Fruit fly (Drosophila melanogaster) whole organism, prepupa: ENCODE results near the gene CG10802.

Experiments
- Blimp-1 ChIP-seq: fragments of 200-800 bp; sonication (Bioruptor generic); optimal IDR thresholded peaks from 3 replicates; lab custom pipeline; 2017; ENCODE audit warnings: missing biosample characterization, missing genetic modification characterization, mild to moderate bottlenecking, moderate library complexity, missing genetic modification reagents
- CG10631 ChIP-seq: fragments of 200-800 bp; sonication (Bioruptor generic); optimal IDR thresholded peaks from 2 replicates; lab custom pipeline; 2016; ENCODE audit warnings: missing biosample characterization, missing genetic modification characterization
- CG10669 ChIP-seq: fragments of 200-800 bp; sonication (Bioruptor generic); optimal IDR thresholded peaks from 3 replicates; lab custom pipeline; 2018; ENCODE audit warnings: missing biosample characterization, mild to moderate bottlenecking, missing genetic modification characterization, moderate library complexity
- CG11294 ChIP-seq: fragments of 200-800 bp; sonication (Bioruptor generic); IDR thresholded peaks from 2 replicates; pipeline ENCODE4 v1.3.6; 2022; ENCODE audit warnings: missing biosample characterization, missing genetic modification characterization
- CG15336 ChIP-seq: fragments of 200-800 bp; sonication (Bioruptor generic); IDR thresholded peaks from 2 replicates; pipeline ENCODE4 v1.3.6; 2022; ENCODE audit warnings: missing biosample characterization, missing genetic modification characterization
- CG1621 ChIP-seq: fragments of 200-800 bp; sonication (Bioruptor generic); optimal IDR thresholded peaks from 3 replicates; lab custom pipeline; 2018; ENCODE audit warnings: missing biosample characterization, mild to moderate bottlenecking, missing genetic modification characterization
- CG16779 ChIP-seq: fragments of 200-800 bp; sonication (Bioruptor generic); optimal IDR thresholded peaks from 3 replicates; lab custom pipeline; 2017; ENCODE audit warnings: missing biosample characterization, mild to moderate bottlenecking, missing genetic modification characterization
- CG3032 ChIP-seq: fragments of 200-800 bp; optimal IDR thresholded peaks from 2 replicates; lab custom pipeline; 2019; ENCODE audit warnings: missing biosample characterization, mild to moderate bottlenecking, missing genetic modification characterization, moderate library complexity
- CG31627 ChIP-seq: fragments of 200-800 bp; sonication (Bioruptor generic); optimal IDR thresholded peaks from 3 replicates; lab custom pipeline; 2016; ENCODE audit warnings: missing biosample characterization, missing genetic modification characterization
- CG32006 ChIP-seq: fragments of 200-800 bp; sonication (Bioruptor generic); optimal IDR thresholded peaks from 3 replicates; lab custom pipeline; 2017; ENCODE audit warnings: missing biosample characterization, mild to moderate bottlenecking, missing genetic modification characterization
- CG34406 ChIP-seq: fragments of 200-800 bp; sonication (Bioruptor generic); optimal IDR thresholded peaks from 3 replicates; lab custom pipeline; 2016; ENCODE audit warnings: missing biosample characterization, missing genetic modification characterization
- CG3919 ChIP-seq: fragments of 200-800 bp; sonication (Bioruptor generic); optimal IDR thresholded peaks from 3 replicates; lab custom pipeline; 2016; ENCODE audit warnings: missing biosample characterization, missing genetic modification characterization
- CG4318 ChIP-seq: fragments of 200-800 bp; sonication (Bioruptor generic); optimal IDR thresholded peaks from 3 replicates; lab custom pipeline; 2017; ENCODE audit warnings: missing biosample characterization, mild to moderate bottlenecking, missing genetic modification characterization
- CG6163 ChIP-seq: fragments of 200-800 bp; sonication (Bioruptor generic); IDR thresholded peaks from 3 replicates; pipeline ENCODE4 v1.3.6; 2022; ENCODE audit warnings: missing biosample characterization, missing genetic modification characterization
- CG6276 ChIP-seq: fragments of 200-800 bp; sonication (Bioruptor generic); optimal IDR thresholded peaks from 2 replicates; lab custom pipeline; 2017; ENCODE audit warnings: missing biosample characterization, mild to moderate bottlenecking, missing genetic modification characterization
- CG6792 ChIP-seq: fragments of 200-800 bp; sonication (Bioruptor generic); optimal IDR thresholded peaks from 3 replicates; lab custom pipeline; 2016; ENCODE audit warnings: missing biosample characterization, missing genetic modification characterization
- CG6808 ChIP-seq: fragments of 200-800 bp; sonication (Bioruptor generic); optimal IDR thresholded peaks from 3 replicates; lab custom pipeline; 2017; ENCODE audit warnings: missing biosample characterization, missing genetic modification characterization, mild to moderate bottlenecking, moderate library complexity, missing genetic modification reagents
- CG7368 ChIP-seq: fragments of 200-800 bp; sonication (Bioruptor generic); optimal IDR thresholded peaks from 3 replicates; lab custom pipeline; 2016; ENCODE audit warnings: missing biosample characterization, missing genetic modification characterization
- CG8119 ChIP-seq: fragments of 200-800 bp; sonication (Bioruptor generic); IDR thresholded peaks from 3 replicates; pipeline ENCODE4 v1.3.6; 2022; ENCODE audit warnings: missing biosample characterization, missing genetic modification characterization
- CG8319 ChIP-seq: fragments of 200-800 bp; sonication (Bioruptor generic); optimal IDR thresholded peaks from 3 replicates; lab custom pipeline; 2016; ENCODE audit warnings: missing biosample characterization, missing genetic modification characterization
- Eip75B ChIP-seq: fragments of 200-800 bp; sonication (Bioruptor generic); optimal IDR thresholded peaks from 3 replicates; lab custom pipeline; 2016; ENCODE audit warnings: missing biosample characterization, missing genetic modification characterization
- Eip78C ChIP-seq: fragments of 200-800 bp; sonication (Bioruptor generic); peaks from one replicate; lab custom pipeline; 2016; ENCODE audit warnings: missing biosample characterization, missing genetic modification characterization
- Ets96B ChIP-seq: fragments of 200-800 bp; optimal IDR thresholded peaks from 2 replicates; lab custom pipeline; 2019; ENCODE audit warnings: missing biosample characterization, mild to moderate bottlenecking, missing genetic modification characterization, moderate library complexity
- Gug ChIP-seq: fragments of 200-800 bp; sonication (Bioruptor generic); IDR thresholded peaks from 2 replicates; pipeline ENCODE4 v1.3.6; 2022; ENCODE audit warnings: missing biosample characterization, missing genetic modification characterization
- Hr39 ChIP-seq: fragments of 200-800 bp; sonication (Bioruptor generic); optimal IDR thresholded peaks from 2 replicates; lab custom pipeline; 2016; ENCODE audit warnings: missing biosample characterization, missing genetic modification characterization
- Lpt ChIP-seq: fragments of 200-800 bp; sonication (Bioruptor generic); optimal IDR thresholded peaks from 3 replicates; lab custom pipeline; 2016; ENCODE audit warnings: missing biosample characterization, missing genetic modification characterization
- Met ChIP-seq: fragments of 200-800 bp; sonication (Bioruptor generic); optimal IDR thresholded peaks from 3 replicates; lab custom pipeline; 2016; ENCODE audit warnings: missing biosample characterization, missing genetic modification characterization
- OdsH ChIP-seq: fragments of 200-800 bp; sonication (Bioruptor generic); optimal IDR thresholded peaks from 3 replicates; lab custom pipeline; 2016; ENCODE audit warnings: missing biosample characterization, missing genetic modification characterization
- Smox ChIP-seq: fragments of 200-800 bp; sonication (Bioruptor generic); optimal IDR thresholded peaks from 3 replicates; lab custom pipeline; 2016; ENCODE audit warnings: missing biosample characterization, missing genetic modification characterization
- Sox102F ChIP-seq: fragments of 200-800 bp; sonication (Bioruptor generic); optimal IDR thresholded peaks from 2 replicates; lab custom pipeline; 2016; ENCODE audit warnings: missing biosample characterization, mild to moderate bottlenecking, missing genetic modification characterization
- Sox14 ChIP-seq: fragments of 200-800 bp; sonication (Bioruptor generic); optimal IDR thresholded peaks from 3 replicates; lab custom pipeline; 2016; ENCODE audit warnings: missing biosample characterization, missing genetic modification characterization
- achi ChIP-seq: fragments of 200-800 bp; sonication (Bioruptor generic); optimal IDR thresholded peaks from 3 replicates; lab custom pipeline; 2016; ENCODE audit warnings: missing biosample characterization, missing genetic modification characterization
- acj6 ChIP-seq: fragments of 200-800 bp; sonication (Bioruptor generic); optimal IDR thresholded peaks from 3 replicates; lab custom pipeline; 2016; ENCODE audit warnings: missing biosample characterization, missing genetic modification characterization
- dsx ChIP-seq: fragments of 200-800 bp; optimal IDR thresholded peaks from 3 replicates; lab custom pipeline; 2019; ENCODE audit warnings: missing biosample characterization, mild to moderate bottlenecking, missing genetic modification characterization, moderate library complexity; ENCODE audit not compliant: poor library complexity, severe bottlenecking
- eg ChIP-seq: fragments of 200-800 bp; sonication (Bioruptor generic); IDR thresholded peaks from 3 replicates; pipeline ENCODE4 v1.3.6; 2022; ENCODE audit warnings: missing biosample characterization, missing genetic modification characterization
- fd85E ChIP-seq: fragments of 200-800 bp; sonication (Bioruptor generic); optimal IDR thresholded peaks from 3 replicates; lab custom pipeline; 2016; ENCODE audit warnings: missing biosample characterization, missing genetic modification characterization
- fkh ChIP-seq: fragments of 200-800 bp; sonication (Bioruptor generic); optimal IDR thresholded peaks from 3 replicates; lab custom pipeline; 2017; ENCODE audit warnings: missing biosample characterization, mild to moderate bottlenecking, missing genetic modification characterization, moderate library complexity
- lz ChIP-seq: fragments of 200-800 bp; sonication (Bioruptor generic); optimal IDR thresholded peaks from 3 replicates; lab custom pipeline; 2016; ENCODE audit warnings: missing biosample characterization, missing genetic modification characterization
- net ChIP-seq: fragments of 200-800 bp; sonication (Bioruptor generic); optimal IDR thresholded peaks from 3 replicates; lab custom pipeline; 2016; ENCODE audit warnings: missing biosample characterization, missing genetic modification characterization
- pdm3 ChIP-seq: fragments of 200-800 bp; sonication (Bioruptor generic); optimal IDR thresholded peaks from 3 replicates; lab custom pipeline; 2016; ENCODE audit warnings: missing biosample characterization, missing genetic modification characterization
- salr ChIP-seq, 2 experiments: fragments of 200-800 bp; sonication (Bioruptor generic); optimal IDR thresholded peaks; 3 replicates each; lab custom pipeline; 2016 to 2018; ENCODE audit warnings: missing biosample characterization in 2 of 2, missing genetic modification characterization in 2 of 2, mild to moderate bottlenecking in 1 of 2
- spab ChIP-seq: fragments of 200-800 bp; sonication (Bioruptor generic); optimal IDR thresholded peaks from 2 replicates; lab custom pipeline; 2017; ENCODE audit warnings: missing biosample characterization, mild to moderate bottlenecking, missing genetic modification characterization, missing genetic modification reagents
- ss ChIP-seq, 2 experiments: fragments of 200-800 bp; sonication (Bioruptor generic); optimal IDR thresholded peaks; 2 replicates in 1 of 2; 3 replicates in 1 of 2; lab custom pipeline; 2017 to 2018; ENCODE audit warnings: mild to moderate bottlenecking in 2 of 2, missing biosample characterization in 2 of 2, missing genetic modification characterization in 2 of 2, moderate library complexity in 1 of 2
- svp ChIP-seq: fragments of 200-800 bp; sonication (Bioruptor generic); peaks from one replicate; lab custom pipeline; 2016; ENCODE audit warnings: missing biosample characterization, missing genetic modification characterization
- topi ChIP-seq: fragments of 200-800 bp; sonication (Bioruptor generic); optimal IDR thresholded peaks from 3 replicates; lab custom pipeline; 2016; ENCODE audit warnings: missing biosample characterization, missing genetic modification characterization
- vri ChIP-seq: fragments of 200-800 bp; sonication (Bioruptor generic); optimal IDR thresholded peaks from 3 replicates; lab custom pipeline; 2016; ENCODE audit warnings: missing biosample characterization, mild to moderate bottlenecking, missing genetic modification characterization

CG10802 gene

DNA sequence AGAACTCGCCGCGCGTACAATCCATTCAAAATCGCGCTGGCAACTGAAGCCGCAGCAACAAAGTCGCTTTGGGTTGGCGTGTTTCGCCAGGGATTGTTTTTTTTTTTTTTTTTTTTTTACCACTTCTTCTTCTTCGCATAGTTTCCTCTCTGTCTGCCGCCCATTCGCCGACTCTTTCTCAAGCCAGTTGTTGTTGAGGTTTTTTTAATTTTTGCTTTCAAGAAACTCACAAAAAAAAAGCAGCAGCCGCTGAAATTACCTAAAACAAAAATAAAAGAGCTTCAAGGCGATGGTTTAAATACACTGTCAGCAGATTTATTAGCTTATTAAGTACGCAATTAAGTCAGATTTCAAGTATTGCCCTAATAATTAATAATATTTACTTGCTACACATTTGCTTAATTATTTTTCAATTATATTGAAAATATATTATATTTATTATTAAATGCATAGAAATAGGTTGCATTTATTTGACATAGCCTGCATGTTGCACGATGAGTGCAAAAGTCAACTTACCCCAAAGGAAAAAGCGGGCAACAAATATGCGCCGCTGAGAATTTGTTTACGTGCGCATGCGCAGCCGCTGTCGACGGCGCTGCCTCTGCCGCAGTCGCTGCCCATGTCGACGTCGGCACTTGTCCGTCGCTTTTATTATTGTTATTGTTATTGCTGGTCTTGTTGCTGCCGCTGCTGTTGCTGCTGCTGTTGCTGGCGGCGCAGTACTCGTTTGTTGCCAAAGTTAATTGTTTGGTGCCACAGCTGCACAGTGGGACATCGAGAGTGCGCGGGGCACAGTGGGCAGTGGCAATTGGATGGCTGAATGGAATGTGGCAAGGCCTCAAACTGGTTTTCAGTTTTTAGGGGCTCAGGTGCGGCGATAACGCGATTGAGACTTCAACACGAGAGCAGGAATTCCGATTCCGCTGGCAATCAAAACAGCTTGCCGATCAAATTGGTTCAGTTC lies 8.0 kb upstream of the CG10802 start, which contains the start of gene CG12206 (continued):
- TF ChIP-seq lz (peak; percentile 21), Hr39 (GFP tag; lab: Kevin White, UChicago) (no peak), Ets96B (peak; percentile 88), salr (GFP tag; optimal IDR thresholded peaks at IDR 0.05; lab: Kevin White, UChicago) (peak; percentile 59 to 76), CG6792 (GFP tag; lab: Kevin White, UChicago) (peak; percentile 63), CG6163 (GFP tag; lab: Robert Waterston, UW) (peak; percentile 87), CG6276 (GFP tag; lab: Kevin White, UChicago) (peak; percentile 83), dsx (peak; percentile 99), CG16779 (peak; percentile 85), Blimp-1 (GFP tag; lab: Kevin White, UChicago) (peak; percentile 66), CG10669 (GFP tag; lab: Kevin White, UChicago) (peak; percentile 92), acj6 (GFP tag; lab: Kevin White, UChicago) (peak; percentile 57)

DNA sequence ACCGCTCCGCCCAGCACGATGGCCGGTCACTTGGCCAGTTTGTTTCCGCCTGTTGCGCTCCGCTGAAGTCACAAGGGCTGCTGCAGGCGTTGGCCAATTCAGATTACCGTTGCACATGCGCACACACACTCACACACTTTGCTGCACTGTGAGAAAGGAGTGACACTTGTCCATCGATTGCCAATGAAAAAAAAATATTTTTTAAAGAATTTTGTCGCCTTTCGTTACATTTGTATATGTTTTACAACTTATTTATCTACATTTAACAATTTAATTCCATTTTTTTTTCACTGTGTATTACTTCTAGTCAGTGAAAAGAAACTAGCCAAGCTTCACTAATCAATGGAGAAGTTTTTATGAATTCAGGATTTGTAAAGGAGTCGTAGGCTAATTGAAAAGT lies 6.8 kb upstream of the CG10802 start:
- TF ChIP-seq CG7368 (GFP tag; lab: Kevin White, UChicago) = peak; percentile 58
- peak; percentile 95 for TF ChIP-seq Eip78C (GFP tag; lab: Kevin White, UChicago)
- TF ChIP-seq svp (GFP tag; lab: Kevin White, UChicago) = peak; percentile 91
- TF ChIP-seq lz = peak; percentile 79
- peak; percentile 23 to 65 for TF ChIP-seq ss (GFP tag; optimal IDR thresholded peaks at IDR 0.05; lab: Kevin White, UChicago)
- peak; percentile 72 for TF ChIP-seq net (GFP tag; lab: Kevin White, UChicago)
- TF ChIP-seq dsx = peak; percentile 50
- TF ChIP-seq CG6808 = peak; percentile 53
- TF ChIP-seq Blimp-1 (GFP tag; lab: Kevin White, UChicago) = peak; percentile 41
- TF ChIP-seq CG3919 (GFP tag; lab: Kevin White, UChicago) = peak; percentile 82
- TF ChIP-seq achi (GFP tag; lab: Kevin White, UChicago) = peak; percentile 82
- TF ChIP-seq Eip75B = peak; percentile 77
- peak; percentile 78 for TF ChIP-seq OdsH
- peak; percentile 77 for TF ChIP-seq eg
- TF ChIP-seq CG15336 (GFP tag; lab: Robert Waterston, UW) = peak; percentile 80
- peak; percentile 77 for TF ChIP-seq Smox
- TF ChIP-seq fkh (GFP tag; lab: Kevin White, UChicago) = no peak
- TF ChIP-seq CG11294 (GFP tag; lab: Robert Waterston, UW) = peak; percentile 49; the same call in 1 of the 2 replicates
- TF ChIP-seq spab (GFP tag; lab: Kevin White, UChicago) = peak; percentile 59
- peak; percentile 77 for TF ChIP-seq CG31627
- TF ChIP-seq CG1621 = peak; percentile 57
- peak; percentile 70 for TF ChIP-seq CG4318 (GFP tag; lab: Kevin White, UChicago)
- TF ChIP-seq Ets96B = peak; percentile 61
- TF ChIP-seq CG8119 (GFP tag; lab: Robert Waterston, UW) = peak; percentile 78
- peak; percentile 67 for TF ChIP-seq CG6792 (GFP tag; lab: Kevin White, UChicago)
- TF ChIP-seq vri (GFP tag; lab: Kevin White, UChicago) = peak; percentile 31
- peak; percentile 48 for TF ChIP-seq CG8319
- peak; percentile 75 for TF ChIP-seq Sox14
- TF ChIP-seq acj6 (GFP tag; lab: Kevin White, UChicago) = peak; percentile 81
- peak; percentile 85 for TF ChIP-seq CG6163 (GFP tag; lab: Robert Waterston, UW)
- peak; percentile 63 for TF ChIP-seq Lpt (GFP tag; lab: Kevin White, UChicago)
- TF ChIP-seq CG34406 = peak; percentile 69
- peak; percentile 75 for TF ChIP-seq CG10631 (GFP tag; lab: Kevin White, UChicago)
- TF ChIP-seq salr (GFP tag; optimal IDR thresholded peaks at IDR 0.05; lab: Kevin White, UChicago) = peak; percentile 23 to 70
- peak; percentile 79 for TF ChIP-seq pdm3 (GFP tag; lab: Kevin White, UChicago)
- peak; percentile 81 for TF ChIP-seq Met
- TF ChIP-seq fd85E = no peak
- peak; percentile 63 for TF ChIP-seq Gug
- peak; percentile 80 for TF ChIP-seq Sox102F
- TF ChIP-seq Hr39 (GFP tag; lab: Kevin White, UChicago) = peak; percentile 79
- peak; percentile 66 for TF ChIP-seq CG3032
- TF ChIP-seq CG32006 = peak; percentile 85
- peak; percentile 82 for TF ChIP-seq topi (GFP tag; lab: Kevin White, UChicago)
- peak; percentile 6 for TF ChIP-seq CG16779
